Worm (Caenorhabditis elegans) whole organism, L1 larva: ENCODE results near the gene clec-39.

Source experiments
- Y116A8C.19 ChIP-seq: sonication (generic microtip); optimal IDR thresholded peaks from 2 replicates; lab custom pipeline; 2016; ENCODE audit warnings: missing compliant biosample characterization, missing genetic modification characterization, borderline replicate concordance
- ceh-82 ChIP-seq, 3 experiments: fragments of 150-350 bp in 1 of 3; sonication (generic microtip) in 2 of 3; optimal IDR thresholded peaks; 2 replicates each; lab custom pipeline; 2014 to 2017; ENCODE audit warnings: missing biosample characterization in 3 of 3, missing genetic modification characterization in 3 of 3
- nhr-85 ChIP-seq: sonication (generic microtip); peaks from one replicate; lab custom pipeline; 2016; ENCODE audit warnings: missing genetic modification characterization, inconsistent platforms, missing compliant biosample characterization
- skn-1 ChIP-seq: fragments of 150-350 bp; optimal IDR thresholded peaks from 2 replicates; lab custom pipeline; 2014; ENCODE audit warnings: missing biosample characterization, missing genetic modification characterization
- snu-23 ChIP-seq: sonication (generic microtip); optimal IDR thresholded peaks from 2 replicates; lab custom pipeline; 2016; ENCODE audit warnings: missing genetic modification characterization, missing compliant biosample characterization
- tbx-2 ChIP-seq: sonication (generic microtip); optimal IDR thresholded peaks from 2 replicates; lab custom pipeline; 2016; ENCODE audit warnings: missing genetic modification characterization, missing compliant biosample characterization

ce11 chrV:16784806-16785205 lies 45.7 kb downstream of the clec-39 start:
- TF ChIP-seq nhr-85 = no peak
- TF ChIP-seq ceh-82 (tag; optimal IDR thresholded peaks at IDR 0.05; lab: Kevin White, UChicago) = no peak
- no peak for TF ChIP-seq snu-23 (GFP tag; lab: Kevin White, UChicago)
- no peak for TF ChIP-seq Y116A8C.19
- no peak for TF ChIP-seq tbx-2 (tag; lab: Kevin White, UChicago)
- no peak for TF ChIP-seq skn-1
